Fruit fly (Drosophila melanogaster): ENCODE data around the gene Tdrd3.
A peak's percentile ranks its signal among the peaks of the same experiment; 100 is the strongest.

The Tdrd3 gene

dm6 chr3L:14759984-14760626 is 26.5 kb upstream of the Tdrd3 start (continued):
- TF ChIP-seq CG2678 (tag; optimal IDR thresholded peaks at IDR 0.05) (peak; percentile 78), Eip74EF (GFP tag; optimal IDR thresholded peaks at IDR 0.05) (peak in 1 of 2 experiments; percentile 55), gsb (GFP tag; IDR thresholded peaks at IDR 0.05) (no peak), ssp (GFP tag; IDR thresholded peaks at IDR 0.05) (0 out of 2 replicates have a peak, but pooled peaks have one; percentile 34), pnt (GFP tag; optimal IDR thresholded peaks at IDR 0.05) (peak; percentile 46), Drgx (GFP tag; IDR thresholded peaks at IDR 0.05) (peak; percentile 64; the same call in 1 of the 2 replicates), fd64A (GFP tag; optimal IDR thresholded peaks at IDR 0.05) (no peak), Adf1 (GFP tag; IDR thresholded peaks at IDR 0.05) (peak; percentile 55; the same call in 1 of the 2 replicates), peb (GFP tag; IDR thresholded peaks at IDR 0.05) (no peak), pros (GFP tag; optimal IDR thresholded peaks at IDR 0.05) (no peak), bsh (GFP tag; optimal IDR thresholded peaks at IDR 0.05) (peak in 1 of 2 experiments; percentile 83), CG6254 (GFP tag; optimal IDR thresholded peaks at IDR 0.05) (peak; percentile 56), btn (GFP tag; optimal IDR thresholded peaks at IDR 0.05) (no peak), Fer1 (GFP tag; optimal IDR thresholded peaks at IDR 0.05) (peak; percentile 68), Awh (GFP tag; IDR thresholded peaks at IDR 0.05) (peak; percentile 47; the same call in 1 of the 2 replicates), Stat92E (GFP tag; optimal IDR thresholded peaks at IDR 0.05) (no peak), zfh1 (GFP tag; IDR thresholded peaks at IDR 0.05) (peak; percentile 60; the same call in 2 of the 3 replicates), CG8924 (tag; optimal IDR thresholded peaks at IDR 0.05) (peak; percentile 63), Sin3A (optimal IDR thresholded peaks at IDR 0.05) (no peak), CG4360 (GFP tag; IDR thresholded peaks at IDR 0.05) (no peak), Rx (GFP tag; IDR thresholded peaks at IDR 0.05) (peak; percentile 26; the same call in 1 of the 2 replicates), CG2129 (GFP tag; IDR thresholded peaks at IDR 0.05; ENCODE audit: partially characterized antibody) (no peak), klu (GFP tag; IDR thresholded peaks at IDR 0.05) (no peak), CG11247 (GFP tag; IDR thresholded peaks at IDR 0.05) (no peak), Dbx (GFP tag; IDR thresholded peaks at IDR 0.05) (peak; percentile 60; the same call in 2 of the 3 replicates), CG1832 (GFP tag; optimal IDR thresholded peaks at IDR 0.05) (no peak), Hr39 (optimal IDR thresholded peaks at IDR 0.05) (no peak), Lhr (GFP tag; optimal IDR thresholded peaks at IDR 0.05) (peak; percentile 26), CG17829 (tag; optimal IDR thresholded peaks at IDR 0.05) (peak; percentile 38), CG5245 (GFP tag; optimal IDR thresholded peaks at IDR 0.05) (peak; percentile 51), sc (optimal IDR thresholded peaks at IDR 0.05) (no peak), sc (GFP tag; optimal IDR thresholded peaks at IDR 0.05) (peak; percentile 46), NfI (GFP tag; optimal IDR thresholded peaks at IDR 0.05) (peak; percentile 58), CG8478 (optimal IDR thresholded peaks at IDR 0.05) (no peak), sd (tag; optimal IDR thresholded peaks at IDR 0.05) (no peak), lov (optimal IDR thresholded peaks at IDR 0.05) (no peak), lov (GFP tag; IDR thresholded peaks at IDR 0.05) (no peak), sna (GFP tag; IDR thresholded peaks at IDR 0.05; ENCODE audit: partially characterized antibody) (peak; percentile 51), CG7928 (GFP tag; optimal IDR thresholded peaks at IDR 0.05) (no peak), sisA (GFP tag; IDR thresholded peaks at IDR 0.05) (peak; percentile 71), lbe (GFP tag; optimal IDR thresholded peaks at IDR 0.05) (no peak), CG7963 (GFP tag; IDR thresholded peaks at IDR 0.05; ENCODE audit: partially characterized antibody) (no peak), lab (GFP tag; optimal IDR thresholded peaks at IDR 0.05) (peak; percentile 58), CG14710 (tag; optimal IDR thresholded peaks at IDR 0.05) (peak; percentile 47), chif (GFP tag; optimal IDR thresholded peaks at IDR 0.05) (peak; percentile 61 to 63), CG11696 (GFP tag; IDR thresholded peaks at IDR 0.05) (peak; percentile 14; the same call in 1 of the 2 replicates), Nf-YB (GFP tag; optimal IDR thresholded peaks at IDR 0.05) (peak; percentile 19), Scr (GFP tag; IDR thresholded peaks at IDR 0.05; ENCODE audit: partially characterized antibody) (no peak), ttk (GFP tag; IDR thresholded peaks at IDR 0.05) (peak; percentile 44; the same call in 1 of the 2 replicates), wor (GFP tag; IDR thresholded peaks at IDR 0.05) (peak; percentile 43; the same call in 1 of the 2 replicates)
